Fruit fly (Drosophila melanogaster) whole organism, prepupa: ENCODE data around the gene Txl.

Source experiments
- Blimp-1 ChIP-seq: fragments of 200-800 bp; sonication (Bioruptor generic); optimal IDR thresholded peaks from 3 replicates; lab custom pipeline; 2017; ENCODE audit warnings: missing biosample characterization, missing genetic modification characterization, mild to moderate bottlenecking, moderate library complexity, missing genetic modification reagents
- CG11294 ChIP-seq: fragments of 200-800 bp; sonication (Bioruptor generic); IDR thresholded peaks from 2 replicates; pipeline ENCODE4 v1.3.6; 2022; ENCODE audit warnings: missing biosample characterization, missing genetic modification characterization
- CG11762 ChIP-seq: fragments of 200-800 bp; sonication (Bioruptor generic); optimal IDR thresholded peaks from 3 replicates; lab custom pipeline; 2016; ENCODE audit warnings: missing biosample characterization, missing genetic modification characterization; ENCODE audit not compliant: insufficient read depth
- CG1621 ChIP-seq: fragments of 200-800 bp; sonication (Bioruptor generic); optimal IDR thresholded peaks from 3 replicates; lab custom pipeline; 2018; ENCODE audit warnings: missing biosample characterization, mild to moderate bottlenecking, missing genetic modification characterization
- CG16779 ChIP-seq: fragments of 200-800 bp; sonication (Bioruptor generic); optimal IDR thresholded peaks from 3 replicates; lab custom pipeline; 2017; ENCODE audit warnings: missing biosample characterization, mild to moderate bottlenecking, missing genetic modification characterization
- CG34406 ChIP-seq: fragments of 200-800 bp; sonication (Bioruptor generic); optimal IDR thresholded peaks from 3 replicates; lab custom pipeline; 2016; ENCODE audit warnings: missing biosample characterization, missing genetic modification characterization
- CG4318 ChIP-seq: fragments of 200-800 bp; sonication (Bioruptor generic); optimal IDR thresholded peaks from 3 replicates; lab custom pipeline; 2017; ENCODE audit warnings: missing biosample characterization, mild to moderate bottlenecking, missing genetic modification characterization
- CG6163 ChIP-seq: fragments of 200-800 bp; sonication (Bioruptor generic); IDR thresholded peaks from 3 replicates; pipeline ENCODE4 v1.3.6; 2022; ENCODE audit warnings: missing biosample characterization, missing genetic modification characterization
- CG6276 ChIP-seq: fragments of 200-800 bp; sonication (Bioruptor generic); optimal IDR thresholded peaks from 2 replicates; lab custom pipeline; 2017; ENCODE audit warnings: missing biosample characterization, mild to moderate bottlenecking, missing genetic modification characterization
- CG6792 ChIP-seq: fragments of 200-800 bp; sonication (Bioruptor generic); optimal IDR thresholded peaks from 3 replicates; lab custom pipeline; 2016; ENCODE audit warnings: missing biosample characterization, missing genetic modification characterization
- CG6808 ChIP-seq: fragments of 200-800 bp; sonication (Bioruptor generic); optimal IDR thresholded peaks from 3 replicates; lab custom pipeline; 2017; ENCODE audit warnings: missing biosample characterization, missing genetic modification characterization, mild to moderate bottlenecking, moderate library complexity, missing genetic modification reagents
- CG6854 ChIP-seq: fragments of 200-800 bp; sonication (Bioruptor generic); optimal IDR thresholded peaks from 2 replicates; lab custom pipeline; 2017; ENCODE audit warnings: missing biosample characterization, mild to moderate bottlenecking, missing genetic modification characterization
- CG7368 ChIP-seq: fragments of 200-800 bp; sonication (Bioruptor generic); optimal IDR thresholded peaks from 3 replicates; lab custom pipeline; 2016; ENCODE audit warnings: missing biosample characterization, missing genetic modification characterization
- CG8119 ChIP-seq: fragments of 200-800 bp; sonication (Bioruptor generic); IDR thresholded peaks from 3 replicates; pipeline ENCODE4 v1.3.6; 2022; ENCODE audit warnings: missing biosample characterization, missing genetic modification characterization
- CG8319 ChIP-seq: fragments of 200-800 bp; sonication (Bioruptor generic); optimal IDR thresholded peaks from 3 replicates; lab custom pipeline; 2016; ENCODE audit warnings: missing biosample characterization, missing genetic modification characterization
- Eip78C ChIP-seq: fragments of 200-800 bp; sonication (Bioruptor generic); peaks from one replicate; lab custom pipeline; 2016; ENCODE audit warnings: missing biosample characterization, missing genetic modification characterization
- Eip93F ChIP-seq: fragments of 200-800 bp; sonication (Bioruptor generic); optimal IDR thresholded peaks from 2 replicates; lab custom pipeline; 2016; ENCODE audit warnings: missing biosample characterization, mild to moderate bottlenecking, missing genetic modification characterization
- Ets21C ChIP-seq: fragments of 200-800 bp; sonication (Bioruptor generic); optimal IDR thresholded peaks from 3 replicates; lab custom pipeline; 2016; ENCODE audit warnings: missing biosample characterization, missing genetic modification characterization
- Ets96B ChIP-seq: fragments of 200-800 bp; optimal IDR thresholded peaks from 2 replicates; lab custom pipeline; 2019; ENCODE audit warnings: missing biosample characterization, mild to moderate bottlenecking, missing genetic modification characterization, moderate library complexity
- Hr38 ChIP-seq: sonication (Bioruptor generic); optimal IDR thresholded peaks from 2 replicates; lab custom pipeline; 2016; ENCODE audit warnings: missing biosample characterization, missing genetic modification characterization
- Hr4 ChIP-seq: fragments of 200-800 bp; sonication (Bioruptor generic); optimal IDR thresholded peaks from 3 replicates; lab custom pipeline; 2016; ENCODE audit warnings: missing biosample characterization, missing genetic modification characterization
- Met ChIP-seq: fragments of 200-800 bp; sonication (Bioruptor generic); optimal IDR thresholded peaks from 3 replicates; lab custom pipeline; 2016; ENCODE audit warnings: missing biosample characterization, missing genetic modification characterization
- OdsH ChIP-seq: fragments of 200-800 bp; sonication (Bioruptor generic); optimal IDR thresholded peaks from 3 replicates; lab custom pipeline; 2016; ENCODE audit warnings: missing biosample characterization, missing genetic modification characterization
- Sox102F ChIP-seq: fragments of 200-800 bp; sonication (Bioruptor generic); optimal IDR thresholded peaks from 2 replicates; lab custom pipeline; 2016; ENCODE audit warnings: missing biosample characterization, mild to moderate bottlenecking, missing genetic modification characterization
- Sox14 ChIP-seq: fragments of 200-800 bp; sonication (Bioruptor generic); optimal IDR thresholded peaks from 3 replicates; lab custom pipeline; 2016; ENCODE audit warnings: missing biosample characterization, missing genetic modification characterization
- Sox15 ChIP-seq: fragments of 200-800 bp; sonication (Bioruptor generic); optimal IDR thresholded peaks from 3 replicates; lab custom pipeline; 2016; ENCODE audit warnings: missing biosample characterization, missing genetic modification characterization
- dac ChIP-seq: fragments of 200-800 bp; sonication (Bioruptor generic); optimal IDR thresholded peaks from 2 replicates; lab custom pipeline; 2017; ENCODE audit warnings: missing biosample characterization, mild to moderate bottlenecking, missing genetic modification characterization
- dsx ChIP-seq: fragments of 200-800 bp; optimal IDR thresholded peaks from 3 replicates; lab custom pipeline; 2019; ENCODE audit warnings: missing biosample characterization, mild to moderate bottlenecking, missing genetic modification characterization, moderate library complexity; ENCODE audit not compliant: poor library complexity, severe bottlenecking
- eg ChIP-seq: fragments of 200-800 bp; sonication (Bioruptor generic); IDR thresholded peaks from 3 replicates; pipeline ENCODE4 v1.3.6; 2022; ENCODE audit warnings: missing biosample characterization, missing genetic modification characterization
- fd59A ChIP-seq: fragments of 200-800 bp; sonication (Bioruptor generic); optimal IDR thresholded peaks from 2 replicates; lab custom pipeline; 2017; ENCODE audit warnings: missing biosample characterization, mild to moderate bottlenecking, missing genetic modification characterization, missing genetic modification reagents
- fkh ChIP-seq: fragments of 200-800 bp; sonication (Bioruptor generic); optimal IDR thresholded peaks from 3 replicates; lab custom pipeline; 2017; ENCODE audit warnings: missing biosample characterization, mild to moderate bottlenecking, missing genetic modification characterization, moderate library complexity
- lz ChIP-seq: fragments of 200-800 bp; sonication (Bioruptor generic); optimal IDR thresholded peaks from 3 replicates; lab custom pipeline; 2016; ENCODE audit warnings: missing biosample characterization, missing genetic modification characterization
- net ChIP-seq: fragments of 200-800 bp; sonication (Bioruptor generic); optimal IDR thresholded peaks from 3 replicates; lab custom pipeline; 2016; ENCODE audit warnings: missing biosample characterization, missing genetic modification characterization
- pdm3 ChIP-seq: fragments of 200-800 bp; sonication (Bioruptor generic); optimal IDR thresholded peaks from 3 replicates; lab custom pipeline; 2016; ENCODE audit warnings: missing biosample characterization, missing genetic modification characterization
- salr ChIP-seq, 2 experiments: fragments of 200-800 bp; sonication (Bioruptor generic); optimal IDR thresholded peaks; 3 replicates each; lab custom pipeline; 2016 to 2018; ENCODE audit warnings: missing biosample characterization in 2 of 2, missing genetic modification characterization in 2 of 2, mild to moderate bottlenecking in 1 of 2
- svp ChIP-seq: fragments of 200-800 bp; sonication (Bioruptor generic); peaks from one replicate; lab custom pipeline; 2016; ENCODE audit warnings: missing biosample characterization, missing genetic modification characterization
- topi ChIP-seq: fragments of 200-800 bp; sonication (Bioruptor generic); optimal IDR thresholded peaks from 3 replicates; lab custom pipeline; 2016; ENCODE audit warnings: missing biosample characterization, missing genetic modification characterization

Txl gene

DNA sequence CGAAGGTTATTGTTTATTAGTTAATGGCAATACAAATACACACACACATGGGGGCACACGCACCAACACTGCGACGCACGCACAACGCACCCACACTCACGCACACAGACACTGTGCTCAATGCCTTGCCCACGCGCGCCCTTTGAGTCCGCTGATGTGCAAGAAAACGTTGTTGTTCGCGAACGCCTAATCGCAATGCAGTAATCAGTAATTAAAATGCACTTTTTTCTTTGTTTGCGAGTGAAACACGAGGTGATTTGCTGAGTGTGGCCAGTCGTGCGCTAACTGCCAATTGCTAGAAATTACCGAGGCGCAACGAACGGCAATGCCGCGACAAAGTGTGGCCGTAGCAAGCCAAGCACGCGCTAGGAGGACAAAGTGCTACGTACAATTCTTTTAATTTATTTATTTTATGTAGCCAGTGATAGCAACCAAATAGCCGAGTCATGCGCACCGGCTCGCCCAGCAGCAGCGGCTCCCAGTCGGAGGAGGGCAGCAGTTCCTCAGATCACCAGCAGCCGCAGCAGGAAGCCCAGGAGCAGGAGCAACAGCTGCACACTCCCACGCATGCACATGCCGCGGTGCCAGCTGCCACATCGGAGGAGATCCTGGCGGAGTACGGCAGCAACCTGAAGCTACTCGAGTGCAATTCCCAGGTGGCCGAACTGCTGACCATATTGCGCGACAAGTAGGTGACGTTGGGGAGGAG lies 45.1 kb downstream of the Txl start, which contains the start of the genes S6k and kri (continued):
- TF ChIP-seq eg (GFP tag; lab: Robert Waterston, UW), result no peak
- no peak; the same call in 2 of the 3 replicates for TF ChIP-seq CG6163 (GFP tag; lab: Robert Waterston, UW)
- TF ChIP-seq Hr38, result no peak
- peak; percentile 93 for TF ChIP-seq Sox14 (GFP tag; lab: Kevin White, UChicago)
- TF ChIP-seq Hr4, result no peak
- TF ChIP-seq Ets21C (GFP tag; lab: Kevin White, UChicago), result no peak
- no peak for TF ChIP-seq CG8119 (GFP tag; lab: Robert Waterston, UW)
- TF ChIP-seq CG6792 (GFP tag; lab: Kevin White, UChicago), result no peak
- TF ChIP-seq Blimp-1, result no peak
- TF ChIP-seq dac (GFP tag; lab: Kevin White, UChicago), result no peak
- no peak for TF ChIP-seq net
- TF ChIP-seq CG6808 (GFP tag; lab: Kevin White, UChicago), result peak; percentile 33
- no peak for TF ChIP-seq Sox15 (GFP tag; lab: Kevin White, UChicago)
- TF ChIP-seq topi (GFP tag; lab: Kevin White, UChicago), result peak; percentile 36
- TF ChIP-seq CG6854 (GFP tag; lab: Kevin White, UChicago), result peak; percentile 35
- peak; percentile 65 for TF ChIP-seq Eip78C (GFP tag; lab: Kevin White, UChicago)
- TF ChIP-seq CG34406 (GFP tag; lab: Kevin White, UChicago), result no peak
- TF ChIP-seq fd59A (GFP tag; lab: Kevin White, UChicago), result no peak
- TF ChIP-seq Met, result no peak
- peak; percentile 79 for TF ChIP-seq fkh (GFP tag; lab: Kevin White, UChicago)
- TF ChIP-seq CG11762, result no peak
- TF ChIP-seq Eip93F (GFP tag; lab: Kevin White, UChicago), result no peak
- TF ChIP-seq Ets96B (tag; lab: Kevin White, UChicago), result no peak
- TF ChIP-seq CG11294 (GFP tag; lab: Robert Waterston, UW), result no peak
- peak; percentile 12 for TF ChIP-seq lz (GFP tag; lab: Kevin White, UChicago)
- no peak for TF ChIP-seq Sox102F (GFP tag; lab: Kevin White, UChicago)
- TF ChIP-seq CG6276 (GFP tag; lab: Kevin White, UChicago), result no peak
- TF ChIP-seq CG16779, result peak; percentile 56
- no peak for TF ChIP-seq CG8319
- no peak for TF ChIP-seq CG7368 (GFP tag; lab: Kevin White, UChicago)
- TF ChIP-seq pdm3 (GFP tag; lab: Kevin White, UChicago), result peak; percentile 5
- TF ChIP-seq OdsH (GFP tag; lab: Kevin White, UChicago), result no peak
- TF ChIP-seq CG1621 (tag; lab: Kevin White, UChicago), result peak; percentile 33
- TF ChIP-seq salr (GFP tag; optimal IDR thresholded peaks at IDR 0.05; lab: Kevin White, UChicago), result no peak
- TF ChIP-seq svp, result peak; percentile 90
- no peak for TF ChIP-seq CG4318 (GFP tag; lab: Kevin White, UChicago)
- peak; percentile 43 for TF ChIP-seq dsx (GFP tag; lab: Kevin White, UChicago)
- TF ChIP-seq, all 60 proteins: peak for 24

DNA sequence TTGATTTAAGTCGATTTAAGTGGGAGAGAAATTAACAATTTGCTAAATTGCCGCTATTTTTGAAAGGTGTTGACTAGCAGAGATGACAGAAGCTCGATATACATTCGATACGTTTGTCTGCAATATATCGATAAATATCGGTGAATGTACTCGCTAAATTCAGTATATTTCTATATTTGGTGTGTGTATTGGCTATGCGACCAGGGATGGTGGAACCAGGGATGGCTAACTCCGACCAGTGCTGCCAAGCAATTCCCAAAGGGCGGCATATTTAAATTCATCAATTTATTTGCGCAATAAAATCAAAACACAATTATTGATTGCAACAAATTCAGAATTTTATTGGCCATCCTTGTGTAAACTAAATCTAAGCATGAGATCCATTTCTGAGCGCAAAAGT lies 47.4 kb downstream of the Txl start, which contains the start of gene mad2:
TSS of gene mad2 (minus strand) at position 78 of the 400 bp plus-strand sequence.
- TF ChIP-seq CG34406 (GFP tag; lab: Kevin White, UChicago) (no peak), CG6808 (GFP tag; lab: Kevin White, UChicago) (peak; percentile 100), fkh (GFP tag; lab: Kevin White, UChicago) (peak; percentile 53)
